Fruit fly (Drosophila melanogaster): ENCODE results near the gene CG5346.

- no peak for TF ChIP-seq OdsH (GFP tag; optimal IDR thresholded peaks at IDR 0.05)
- no peak for TF ChIP-seq dl (GFP tag; optimal IDR thresholded peaks at IDR 0.05; ENCODE audit: insufficient read depth in 1 of 2, partially characterized antibody in 2 of 2)
- no peak for TF ChIP-seq CG9705 (GFP tag; optimal IDR thresholded peaks at IDR 0.05)
- TF ChIP-seq Hr83 (GFP tag; optimal IDR thresholded peaks at IDR 0.05; ENCODE audit: poor library complexity, severe bottlenecking), result no peak
- no peak for TF ChIP-seq br (GFP tag; optimal IDR thresholded peaks at IDR 0.05)
- no peak for TF ChIP-seq Myc (optimal IDR thresholded peaks at IDR 0.05)
- no peak for TF ChIP-seq N (GFP tag; optimal IDR thresholded peaks at IDR 0.05)
- no peak for TF ChIP-seq Jra (GFP tag; optimal IDR thresholded peaks at IDR 0.05)
- TF ChIP-seq rgr (GFP tag; optimal IDR thresholded peaks at IDR 0.05), result no peak
- no peak for TF ChIP-seq dmrt93B (GFP tag; optimal IDR thresholded peaks at IDR 0.05)
- no peak for TF ChIP-seq Sp1 (GFP tag; optimal IDR thresholded peaks at IDR 0.05)
- TF ChIP-seq woc (GFP tag; optimal IDR thresholded peaks at IDR 0.05), result no peak
Measured at dm6 chr3R:22522042-22522441, 6.4 kb downstream of the CG5346 start.

Data from whole organism, wandering third instar larva.